Worm (Caenorhabditis elegans): ENCODE measurements around the gene F40F8.12.

DNA sequence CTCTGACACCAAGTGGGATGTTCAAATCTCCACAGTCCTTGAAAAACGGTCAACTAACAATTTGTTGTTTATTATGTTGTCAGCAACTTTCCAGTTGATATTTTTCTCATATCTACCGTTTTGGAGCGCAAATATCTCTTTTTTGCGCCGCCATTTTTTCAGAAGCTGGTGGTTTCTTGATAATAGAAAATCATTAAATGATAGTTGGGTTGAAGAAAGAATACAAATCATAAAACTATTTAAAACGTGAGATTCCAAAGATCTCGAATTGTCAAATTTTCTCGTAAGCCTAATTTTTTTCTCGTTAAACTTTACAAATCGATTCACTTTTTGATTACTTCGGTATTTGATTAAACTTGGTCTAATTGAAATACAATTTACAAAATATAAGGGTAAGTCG, 37.2 kb upstream of the F40F8.12 start, which contains the start of gene rpl-42:
- TF ChIP-seq klf-2 (GFP tag; conservative IDR thresholded peaks at IDR 0.05) (no peak), flt-1 (GFP tag; IDR thresholded peaks at IDR 0.05) (no peak), cog-1 (tag; optimal IDR thresholded peaks at IDR 0.05) (no peak), T22C8.4 (GFP tag; IDR thresholded peaks at IDR 0.05) (no peak)

Data from whole organism, midembryonic.